Worm (Caenorhabditis elegans) whole organism, midembryonic: Measurements from ENCODE around the gene metl-9.

Experiments used
- T22C8.4 ChIP-seq: fragments of 200-800 bp; sonication (Bioruptor generic); IDR thresholded peaks from 2 replicates; pipeline ENCODE4 v1.3.6; 2022; ENCODE audit warnings: missing genetic modification characterization, missing compliant biosample characterization
- klf-2 ChIP-seq: fragments of 200-800 bp; sonication (Bioruptor generic); conservative IDR thresholded peaks from 2 replicates; pipeline ENCODE4 v1.3.6; 2022; ENCODE audit warnings: missing genetic modification reagents, missing genetic modification characterization, missing compliant biosample characterization
- tab-1 ChIP-seq: fragments of 200-800 bp; sonication (Bioruptor generic); IDR thresholded peaks from 2 replicates; pipeline ENCODE4 v1.3.6; 2022; ENCODE audit warnings: missing genetic modification characterization, missing compliant biosample characterization
- ztf-23 ChIP-seq: fragments of 200-800 bp; sonication (Bioruptor generic); IDR thresholded peaks from 2 replicates; pipeline ENCODE4 v1.3.6; 2022; ENCODE audit warnings: missing genetic modification reagents, missing genetic modification characterization, missing compliant biosample characterization
- ztf-29 ChIP-seq: fragments of 200-800 bp; sonication (Bioruptor generic); IDR thresholded peaks from 2 replicates; pipeline ENCODE4 v1.3.6; 2022; ENCODE audit warnings: missing genetic modification reagents, missing genetic modification characterization, missing compliant biosample characterization

DNA sequence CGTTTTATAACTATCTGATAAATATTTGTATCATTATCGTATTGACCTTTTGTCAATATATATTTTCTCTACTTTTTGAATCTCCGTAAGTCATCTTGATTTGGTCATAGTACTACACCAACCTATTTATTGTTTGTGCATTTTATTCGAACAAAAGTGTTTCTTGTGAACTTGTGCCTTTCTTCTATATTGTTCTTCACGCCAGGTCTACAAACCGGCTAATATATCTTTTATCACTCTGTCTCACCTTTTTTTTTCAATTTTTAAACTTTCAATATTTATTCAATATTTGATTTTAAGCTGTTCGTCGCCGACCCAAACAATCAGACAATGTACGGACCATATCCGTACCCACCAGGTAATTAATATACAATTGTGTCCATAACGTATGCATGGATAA lies 37.1 kb upstream of the metl-9 start, which contains the start of gene hrpa-2:
- TF ChIP-seq ztf-29 (GFP tag; lab: Robert Waterston, UW), result no peak
- no peak for TF ChIP-seq tab-1 (GFP tag; lab: Robert Waterston, UW)
- TF ChIP-seq T22C8.4, result no peak
- no peak for TF ChIP-seq klf-2 (GFP tag; lab: Robert Waterston, UW)
- no peak for TF ChIP-seq ztf-23 (GFP tag; lab: Robert Waterston, UW)
